Worm (Caenorhabditis elegans): ENCODE measurements around the gene C01B9.4.

DNA sequence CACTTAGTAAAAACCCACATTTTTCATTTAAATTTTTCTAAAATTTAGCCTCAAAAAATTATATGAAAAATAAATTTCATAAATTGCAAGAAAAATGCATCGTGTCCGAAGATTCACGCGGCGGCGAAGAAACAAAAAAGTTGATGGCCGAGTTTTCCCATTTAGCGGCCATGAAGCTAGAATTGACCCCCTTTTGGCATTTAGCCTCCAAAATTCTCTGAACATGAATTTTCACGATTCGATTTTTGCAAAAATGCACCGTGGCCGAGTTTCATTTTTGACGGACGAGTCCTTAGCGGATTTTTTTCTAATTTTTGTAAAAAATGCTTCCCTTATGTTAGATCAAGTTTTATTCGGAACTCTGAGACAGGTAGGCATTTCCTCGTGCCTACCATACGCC lies 31.7 kb upstream of the C01B9.4 start:
- no peak for TF ChIP-seq nhr-28 (tag; optimal IDR thresholded peaks at IDR 0.05)
- no peak for TF ChIP-seq snpc-4 (tag; optimal IDR thresholded peaks at IDR 0.05)
- TF ChIP-seq nhr-237 (tag; optimal IDR thresholded peaks at IDR 0.05): no peak
- TF ChIP-seq lin-13 (tag; optimal IDR thresholded peaks at IDR 0.05): no peak
- TF ChIP-seq sem-2 (GFP tag; optimal IDR thresholded peaks at IDR 0.05): no peak
- TF ChIP-seq blmp-1 (tag; optimal IDR thresholded peaks at IDR 0.05): no peak
- no peak for TF ChIP-seq unc-62 (GFP tag; optimal IDR thresholded peaks at IDR 0.05)
- no peak for TF ChIP-seq ham-2 (GFP tag; optimal IDR thresholded peaks at IDR 0.05)
- TF ChIP-seq pha-4 (tag; optimal IDR thresholded peaks at IDR 0.05): no peak
- TF ChIP-seq lin-32 (GFP tag; optimal IDR thresholded peaks at IDR 0.05): no peak
- no peak for TF ChIP-seq nhr-12 (tag; optimal IDR thresholded peaks at IDR 0.05)
- no peak for TF ChIP-seq elt-1 (tag; optimal IDR thresholded peaks at IDR 0.05; ENCODE audit: borderline replicate concordance, insufficient read depth)
- TF ChIP-seq nhr-76 (tag; optimal IDR thresholded peaks at IDR 0.05): no peak
- TF ChIP-seq lsy-2 (tag; optimal IDR thresholded peaks at IDR 0.05): no peak

All from whole organism, mixed stage, embryonic.